Fruit fly (Drosophila melanogaster): Measurements from ENCODE around the gene Ythdc1.
A peak's percentile ranks its signal among the peaks of the same experiment; 100 is the strongest.

dm6 chr3L:3409626-3410301 lies 35.8 kb upstream of the Ythdc1 start:
- peak; percentile 93 for TF ChIP-seq EcR (GFP tag; optimal IDR thresholded peaks at IDR 0.05)
- no peak for TF ChIP-seq fd96Ca (GFP tag; IDR thresholded peaks at IDR 0.05)
- TF ChIP-seq Snoo (tag; optimal IDR thresholded peaks at IDR 0.05), result no peak
- TF ChIP-seq CG13204 (GFP tag; optimal IDR thresholded peaks at IDR 0.05), result peak; percentile 2
- TF ChIP-seq CG9948 (tag; optimal IDR thresholded peaks at IDR 0.05), result no peak

Data from whole organism, pupa.